Fruit fly (Drosophila melanogaster) whole organism, embryonic: ENCODE measurements around the gene Sfp26Ad.

Experiments
- B-H2 ChIP-seq: fragments of 200-800 bp; sonication (Bioruptor generic); optimal IDR thresholded peaks from 2 replicates; lab custom pipeline; 2018; ENCODE audit warnings: missing biosample characterization, mild to moderate bottlenecking, missing genetic modification characterization
- CG10431 ChIP-seq: fragments of 200-800 bp; sonication (Bioruptor generic); optimal IDR thresholded peaks from 3 replicates; lab custom pipeline; 2018; ENCODE audit warnings: missing biosample characterization, mild to moderate bottlenecking, missing genetic modification characterization
- CG11085 ChIP-seq: fragments of 200-800 bp; sonication (Bioruptor generic); IDR thresholded peaks from 2 replicates; pipeline ENCODE4 v1.3.6; 2022; ENCODE audit warnings: missing biosample characterization, missing genetic modification characterization
- CG13296 ChIP-seq: fragments of 200-800 bp; sonication (Bioruptor generic); optimal IDR thresholded peaks from 3 replicates; lab custom pipeline; 2018; ENCODE audit warnings: missing biosample characterization, mild to moderate bottlenecking, missing genetic modification characterization
- CG17912 ChIP-seq: fragments of 200-800 bp; sonication (Bioruptor generic); optimal IDR thresholded peaks from 2 replicates; lab custom pipeline; 2018; ENCODE audit warnings: missing biosample characterization, mild to moderate bottlenecking, missing genetic modification characterization
- CG2678 ChIP-seq: fragments of 200-800 bp; sonication (Bioruptor generic); optimal IDR thresholded peaks from 3 replicates; lab custom pipeline; 2019; ENCODE audit warnings: missing biosample characterization, mild to moderate bottlenecking, missing genetic modification characterization, moderate library complexity
- CG33557 ChIP-seq: fragments of 200-800 bp; sonication (Bioruptor generic); optimal IDR thresholded peaks from 2 replicates; lab custom pipeline; 2019; ENCODE audit warnings: missing biosample characterization, mild to moderate bottlenecking, missing genetic modification characterization, moderate library complexity
- CG4282 ChIP-seq: fragments of 200-800 bp; sonication (Bioruptor generic); optimal IDR thresholded peaks from 2 replicates; lab custom pipeline; 2016; ENCODE audit warnings: missing biosample characterization, missing genetic modification characterization
- CG9437 ChIP-seq: fragments of 200-800 bp; sonication (Bioruptor generic); optimal IDR thresholded peaks from 2 replicates; lab custom pipeline; 2018; ENCODE audit warnings: missing biosample characterization, mild to moderate bottlenecking, missing genetic modification characterization
- CG9932 ChIP-seq: fragments of 200-800 bp; sonication (Bioruptor generic); IDR thresholded peaks from 2 replicates; pipeline ENCODE4 v1.3.6; 2022; ENCODE audit warnings: missing biosample characterization, missing genetic modification characterization
- CHES-1-like ChIP-seq: fragments of 200-800 bp; sonication (Bioruptor generic); optimal IDR thresholded peaks from 2 replicates; lab custom pipeline; 2016; ENCODE audit warnings: missing biosample characterization, missing genetic modification characterization
- Chrac-16 ChIP-seq: fragments of 200-800 bp; sonication (Bioruptor generic); optimal IDR thresholded peaks from 3 replicates; lab custom pipeline; 2016; ENCODE audit warnings: missing biosample characterization, missing genetic modification characterization
- CkIIα-i1 ChIP-seq: fragments of 200-800 bp; sonication (Bioruptor generic); IDR thresholded peaks from 2 replicates; pipeline ENCODE4 v1.3.6; 2022; ENCODE audit warnings: missing biosample characterization, missing genetic modification characterization
- Dbx ChIP-seq: fragments of 200-800 bp; sonication (Bioruptor generic); IDR thresholded peaks from 3 replicates; pipeline ENCODE4 v1.3.6; 2022; ENCODE audit warnings: missing biosample characterization, missing genetic modification characterization
- Dfd ChIP-seq, 2 experiments: fragments of >200 bp; optimal IDR thresholded peaks; 2 replicates each; lab custom pipeline; 2017; ENCODE audit warnings: missing biosample characterization in 2 of 2, missing genetic modification characterization in 2 of 2
- Dll ChIP-seq: fragments of 200-800 bp; sonication (Bioruptor generic); IDR thresholded peaks from 4 replicates; pipeline ENCODE4 v1.3.6; 2022; ENCODE audit warnings: missing biosample characterization, missing genetic modification characterization; ENCODE audit not compliant: partially characterized antibody
- Elba2 ChIP-seq: fragments of 200-800 bp; sonication (Bioruptor generic); optimal IDR thresholded peaks from 3 replicates; lab custom pipeline; 2016; ENCODE audit warnings: missing biosample characterization, missing genetic modification characterization
- H15 ChIP-seq: fragments of 200-800 bp; sonication (Bioruptor generic); IDR thresholded peaks from 3 replicates; pipeline ENCODE4 v1.3.6; 2022; ENCODE audit warnings: missing biosample characterization, missing genetic modification characterization
- HLH3B ChIP-seq: fragments of 200-800 bp; sonication (Bioruptor generic); IDR thresholded peaks from 2 replicates; pipeline ENCODE4 v1.3.6; 2022; ENCODE audit warnings: missing biosample characterization, missing genetic modification characterization
- Hr51 ChIP-seq, 2 experiments: fragments of 200-800 bp; sonication (Bioruptor generic); optimal IDR thresholded peaks; 2 replicates in 1 of 2; 3 replicates in 1 of 2; lab custom pipeline; 2016 to 2018; ENCODE audit warnings: missing biosample characterization in 2 of 2, missing genetic modification characterization in 2 of 2, mild to moderate bottlenecking in 1 of 2, moderate library complexity in 1 of 2
- Hr78 ChIP-seq, 2 experiments: fragments of 200-800 bp in 1 of 2; fragments of >200 bp in 1 of 2; sonication (Bioruptor generic) in 1 of 2; optimal IDR thresholded peaks; 2 replicates each; lab custom pipeline; 2017 to 2019; ENCODE audit warnings: missing biosample characterization in 2 of 2, missing genetic modification characterization in 2 of 2, mild to moderate bottlenecking in 1 of 2, moderate library complexity in 1 of 2
- Mad ChIP-seq: fragments of 200-800 bp; sonication (Bioruptor generic); optimal IDR thresholded peaks from 2 replicates; lab custom pipeline; 2016; ENCODE audit warnings: missing biosample characterization, missing genetic modification characterization
- Spps ChIP-seq: fragments of 200-800 bp; sonication (Bioruptor generic); optimal IDR thresholded peaks from 2 replicates; lab custom pipeline; 2018; ENCODE audit warnings: missing biosample characterization, mild to moderate bottlenecking, missing genetic modification characterization
- Sry-δ ChIP-seq: fragments of 200-800 bp; sonication (Bioruptor generic); optimal IDR thresholded peaks from 2 replicates; lab custom pipeline; 2016; ENCODE audit warnings: missing biosample characterization, missing genetic modification characterization
- ash1 ChIP-seq: fragments of 200-800 bp; sonication (Bioruptor generic); optimal IDR thresholded peaks from 2 replicates; lab custom pipeline; 2018; ENCODE audit warnings: missing biosample characterization, mild to moderate bottlenecking, missing genetic modification characterization
- ato ChIP-seq: fragments of 200-800 bp; sonication (Bioruptor generic); IDR thresholded peaks from 2 replicates; pipeline ENCODE4 v1.3.6; 2022; ENCODE audit warnings: missing biosample characterization, missing genetic modification characterization; ENCODE audit not compliant: partially characterized antibody
- bab2 ChIP-seq: fragments of 200-800 bp; sonication (Bioruptor generic); optimal IDR thresholded peaks from 2 replicates; lab custom pipeline; 2016; ENCODE audit warnings: missing biosample characterization, missing genetic modification characterization
- br ChIP-seq: fragments of >200 bp; optimal IDR thresholded peaks from 2 replicates; lab custom pipeline; 2017
- cg ChIP-seq: fragments of 200-800 bp; sonication (Bioruptor generic); optimal IDR thresholded peaks from 3 replicates; lab custom pipeline; 2019; ENCODE audit warnings: missing biosample characterization, mild to moderate bottlenecking, missing genetic modification characterization, moderate library complexity
- dmrt99B ChIP-seq: fragments of 200-800 bp; sonication (Bioruptor generic); optimal IDR thresholded peaks from 2 replicates; lab custom pipeline; 2018; ENCODE audit warnings: missing biosample characterization, mild to moderate bottlenecking, missing genetic modification characterization, moderate library complexity
- esg ChIP-seq: fragments of 200-800 bp; sonication (Bioruptor generic); conservative IDR thresholded peaks from 2 replicates; pipeline ENCODE4 v1.3.6; 2022; ENCODE audit warnings: missing biosample characterization, missing genetic modification characterization
- hb ChIP-seq: fragments of 200-800 bp; sonication (Bioruptor generic); IDR thresholded peaks from 3 replicates; pipeline ENCODE4 v1.3.6; 2022; ENCODE audit warnings: missing biosample characterization, missing genetic modification characterization; ENCODE audit not compliant: partially characterized antibody
- her ChIP-seq: fragments of 200-800 bp; sonication (Bioruptor generic); optimal IDR thresholded peaks from 2 replicates; lab custom pipeline; 2016; ENCODE audit warnings: missing biosample characterization, missing genetic modification characterization
- inv ChIP-seq: fragments of 200-800 bp; sonication (Bioruptor generic); IDR thresholded peaks from 2 replicates; pipeline ENCODE4 v1.3.6; 2022; ENCODE audit warnings: missing biosample characterization, missing genetic modification characterization; ENCODE audit not compliant: partially characterized antibody
- kay ChIP-seq: fragments of 200-800 bp; sonication (Bioruptor generic); optimal IDR thresholded peaks from 2 replicates; lab custom pipeline; 2016; ENCODE audit warnings: missing biosample characterization, missing genetic modification characterization
- lov ChIP-seq, 2 experiments: fragments of 200-800 bp in 1 of 2; fragments of >200 bp in 1 of 2; sonication (Bioruptor generic) in 1 of 2; IDR thresholded peaks in 1 of 2; optimal IDR thresholded peaks in 1 of 2; 2 replicates in 1 of 2; 3 replicates in 1 of 2; pipeline versions ENCODE4 v1.3.6 to Lab custom; 2017 to 2022; ENCODE audit warnings: missing biosample characterization in 1 of 2, missing genetic modification characterization in 1 of 2
- onecut ChIP-seq: fragments of 200-800 bp; sonication (Bioruptor generic); IDR thresholded peaks from 2 replicates; pipeline ENCODE4 v1.3.6; 2022; ENCODE audit warnings: missing biosample characterization, missing genetic modification characterization
- p53 ChIP-seq: fragments of 200-800 bp; sonication (Bioruptor generic); optimal IDR thresholded peaks from 2 replicates; lab custom pipeline; 2016; ENCODE audit warnings: missing biosample characterization, missing genetic modification characterization
- pum ChIP-seq: fragments of 200-800 bp; sonication (Bioruptor generic); optimal IDR thresholded peaks from 2 replicates; lab custom pipeline; 2016; ENCODE audit warnings: missing biosample characterization, missing genetic modification characterization
- ranshi ChIP-seq: fragments of 200-800 bp; sonication (Bioruptor generic); IDR thresholded peaks from 2 replicates; pipeline ENCODE4 v1.3.6; 2022; ENCODE audit warnings: missing biosample characterization, missing genetic modification characterization
- sc ChIP-seq, 3 experiments: fragments of >200 bp in 2 of 3; fragments of 200-800 bp in 1 of 3; sonication (Bioruptor generic) in 1 of 3; optimal IDR thresholded peaks; 2 replicates in 2 of 3; 3 replicates in 1 of 3; lab custom pipeline; 2017; ENCODE audit warnings: mild to moderate bottlenecking in 1 of 3, missing biosample characterization in 1 of 3, missing genetic modification characterization in 1 of 3, missing genetic modification reagents in 1 of 3
- slp2 ChIP-seq: fragments of 200-800 bp; sonication (Bioruptor generic); optimal IDR thresholded peaks from 2 replicates; lab custom pipeline; 2016; ENCODE audit warnings: missing biosample characterization, missing genetic modification characterization
- sna ChIP-seq: fragments of 200-800 bp; sonication (Bioruptor generic); IDR thresholded peaks from 2 replicates; pipeline ENCODE4 v1.3.6; 2022; ENCODE audit warnings: missing biosample characterization, missing genetic modification characterization; ENCODE audit not compliant: partially characterized antibody
- sob ChIP-seq: fragments of 200-800 bp; sonication (Bioruptor generic); IDR thresholded peaks from 2 replicates; pipeline ENCODE4 v1.3.6; 2022; ENCODE audit warnings: missing biosample characterization, missing genetic modification characterization
- tll ChIP-seq, 2 experiments: fragments of 200-800 bp in 1 of 2; fragments of >200 bp in 1 of 2; sonication (Bioruptor generic) in 1 of 2; optimal IDR thresholded peaks; 2 replicates each; lab custom pipeline; 2017 to 2019; ENCODE audit warnings: missing biosample characterization in 2 of 2, missing genetic modification characterization in 2 of 2, mild to moderate bottlenecking in 1 of 2, moderate library complexity in 1 of 2
- toy ChIP-seq: fragments of 200-800 bp; sonication (Bioruptor generic); IDR thresholded peaks from 2 replicates; pipeline ENCODE4 v1.3.6; 2022; ENCODE audit warnings: missing biosample characterization, missing genetic modification characterization
- usp ChIP-seq: fragments of >200 bp; optimal IDR thresholded peaks from 2 replicates; lab custom pipeline; 2017; ENCODE audit warnings: missing biosample characterization, missing genetic modification characterization
- wdn ChIP-seq: fragments of 200-800 bp; sonication (Bioruptor generic); IDR thresholded peaks from 2 replicates; pipeline ENCODE4 v1.3.6; 2022; ENCODE audit warnings: missing biosample characterization, missing genetic modification characterization
- wor ChIP-seq: fragments of 200-800 bp; sonication (Bioruptor generic); IDR thresholded peaks from 2 replicates; pipeline ENCODE4 v1.3.6; 2022; ENCODE audit warnings: missing biosample characterization, missing genetic modification characterization
- zen ChIP-seq: fragments of 200-800 bp; sonication (Bioruptor generic); optimal IDR thresholded peaks from 3 replicates; lab custom pipeline; 2018; ENCODE audit warnings: missing biosample characterization, mild to moderate bottlenecking, missing genetic modification characterization, moderate library complexity

The Sfp26Ad gene

dm6 chr2L:5980862-5981432 lies 37.8 kb upstream of the Sfp26Ad start, which contains the start of gene chic (continued):
- no peak for TF ChIP-seq CG17912 (GFP tag; lab: Kevin White, UChicago)
- no peak for TF ChIP-seq sc (optimal IDR thresholded peaks at IDR 0.05; lab: Kevin White, UChicago)
- no peak for TF ChIP-seq sc (GFP tag; optimal IDR thresholded peaks at IDR 0.05; lab: Kevin White, UChicago)
- no peak for TF ChIP-seq Hr78 (GFP tag; optimal IDR thresholded peaks at IDR 0.05; lab: Kevin White, UChicago)
- no peak for TF ChIP-seq cg (GFP tag; lab: Kevin White, UChicago)
- no peak for TF ChIP-seq Dll (GFP tag; lab: Robert Waterston, UW)
- no peak for TF ChIP-seq Elba2 (GFP tag; lab: Kevin White, UChicago)
- no peak for TF ChIP-seq Spps (tag; lab: Kevin White, UChicago)
- TF ChIP-seq H15 (GFP tag; lab: Robert Waterston, UW) = no peak
- TF ChIP-seq Sry-δ (GFP tag; lab: Kevin White, UChicago) = peak; percentile 20
- no peak for TF ChIP-seq toy (GFP tag; lab: Robert Waterston, UW)
- TF ChIP-seq bab2 (GFP tag; lab: Kevin White, UChicago) = no peak
- no peak for TF ChIP-seq Mad (GFP tag; lab: Kevin White, UChicago)
- TF ChIP-seq wor (GFP tag; lab: Robert Waterston, UW) = no peak
- no peak for TF ChIP-seq ash1 (GFP tag; lab: Kevin White, UChicago)
- no peak for TF ChIP-seq pum
- no peak for TF ChIP-seq CG9932 (GFP tag; lab: Robert Waterston, UW)
- TF ChIP-seq CG4282 = no peak
- TF ChIP-seq Hr51 (GFP tag; optimal IDR thresholded peaks at IDR 0.05; lab: Kevin White, UChicago) = no peak
- no peak for TF ChIP-seq wdn (GFP tag; lab: Robert Waterston, UW)
- TF ChIP-seq p53 (GFP tag; lab: Kevin White, UChicago) = no peak
- no peak for TF ChIP-seq esg (GFP tag; lab: Robert Waterston, UW)
- TF ChIP-seq lov (optimal IDR thresholded peaks at IDR 0.05; lab: Kevin White, UChicago) = no peak
- no peak for TF ChIP-seq lov (GFP tag; IDR thresholded peaks at IDR 0.05; lab: Robert Waterston, UW)
- TF ChIP-seq CG13296 (GFP tag; lab: Kevin White, UChicago) = no peak
- no peak for TF ChIP-seq CG33557 (GFP tag; lab: Kevin White, UChicago)
- no peak for TF ChIP-seq kay (GFP tag; lab: Kevin White, UChicago)
- no peak for TF ChIP-seq zen (tag; lab: Kevin White, UChicago)
- no peak for TF ChIP-seq tll (GFP tag; optimal IDR thresholded peaks at IDR 0.05; lab: Kevin White, UChicago)
- TF ChIP-seq B-H2 (GFP tag; lab: Kevin White, UChicago) = no peak
- TF ChIP-seq dmrt99B (tag; lab: Kevin White, UChicago) = peak; percentile 12
- TF ChIP-seq CHES-1-like (GFP tag; lab: Kevin White, UChicago) = no peak
- TF ChIP-seq CkIIα-i1 (GFP tag; lab: Robert Waterston, UW) = no peak
- TF ChIP-seq CG10431 = no peak
- TF ChIP-seq onecut (GFP tag; lab: Robert Waterston, UW) = no peak
- TF ChIP-seq CG2678 (tag; lab: Kevin White, UChicago) = no peak
- TF ChIP-seq Chrac-16 (GFP tag; lab: Kevin White, UChicago) = no peak
- no peak for TF ChIP-seq slp2 (GFP tag; lab: Kevin White, UChicago)
- no peak for TF ChIP-seq hb (GFP tag; lab: Robert Waterston, UW)
- TF ChIP-seq br (lab: Kevin White, UChicago) = no peak
- no peak for TF ChIP-seq HLH3B (GFP tag; lab: Robert Waterston, UW)
- no peak for TF ChIP-seq usp (GFP tag; lab: Kevin White, UChicago)
- TF ChIP-seq sna (GFP tag; lab: Robert Waterston, UW) = no peak
- no peak for TF ChIP-seq sob (GFP tag; lab: Robert Waterston, UW)
- TF ChIP-seq inv = no peak
- TF ChIP-seq Dbx = no peak
- no peak for TF ChIP-seq CG11085
- TF ChIP-seq ato (GFP tag; lab: Robert Waterston, UW) = no peak
- TF ChIP-seq Dfd (GFP tag; optimal IDR thresholded peaks at IDR 0.05; lab: Kevin White, UChicago) = no peak
- peak; percentile 20 for TF ChIP-seq her (GFP tag; lab: Kevin White, UChicago)
- no peak for TF ChIP-seq ranshi (GFP tag; lab: Robert Waterston, UW)
- no peak for TF ChIP-seq CG9437
